Fruit fly (Drosophila melanogaster): ENCODE data around the gene PolA2.

The PolA2 gene

DNA sequence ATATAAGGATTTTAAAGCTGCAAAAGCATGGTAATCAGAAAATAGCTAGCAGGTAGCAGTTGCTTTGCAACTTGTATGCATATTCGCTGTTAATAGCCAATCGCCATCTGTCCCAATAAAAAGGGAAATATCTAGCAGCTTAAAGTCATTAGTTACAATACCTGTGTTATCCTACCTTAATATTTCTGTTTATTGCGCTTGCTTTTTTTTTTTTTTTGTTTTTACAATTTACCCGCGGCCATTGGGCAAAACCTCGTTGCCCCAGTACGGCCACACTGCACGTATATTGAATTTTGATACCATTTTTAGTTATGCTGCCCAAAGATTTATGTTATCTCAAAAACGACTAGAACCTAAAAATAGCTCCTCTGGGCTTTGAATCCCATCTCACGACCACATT is 33.3 kb downstream of the PolA2 start (continued):
- TF ChIP-seq CG14667 (GFP tag; IDR thresholded peaks at IDR 0.05) (no peak), crol (GFP tag; IDR thresholded peaks at IDR 0.05) (no peak), CG1647 (GFP tag; optimal IDR thresholded peaks at IDR 0.05) (no peak), CG13296 (GFP tag; optimal IDR thresholded peaks at IDR 0.05) (no peak), chif (GFP tag; optimal IDR thresholded peaks at IDR 0.05) (no peak), ase (GFP tag; IDR thresholded peaks at IDR 0.05) (no peak), eyg (GFP tag; optimal IDR thresholded peaks at IDR 0.05) (no peak), h (optimal IDR thresholded peaks at IDR 0.05) (no peak), YL-1 (GFP tag; optimal IDR thresholded peaks at IDR 0.05) (no peak), kay (GFP tag; optimal IDR thresholded peaks at IDR 0.05) (no peak), gfzf (GFP tag; optimal IDR thresholded peaks at IDR 0.05) (peak; percentile 78), sim (GFP tag; IDR thresholded peaks at IDR 0.05) (no peak), bcd (GFP tag; optimal IDR thresholded peaks at IDR 0.05) (no peak), Hmx (GFP tag; optimal IDR thresholded peaks at IDR 0.05) (no peak), lilli (GFP tag; optimal IDR thresholded peaks at IDR 0.05) (no peak), CG15514 (GFP tag; optimal IDR thresholded peaks at IDR 0.05) (peak; percentile 22), CG8281 (tag; optimal IDR thresholded peaks at IDR 0.05) (no peak), NFAT (GFP tag; IDR thresholded peaks at IDR 0.05) (no peak), CG7271 (tag; optimal IDR thresholded peaks at IDR 0.05) (no peak), phol (tag; optimal IDR thresholded peaks at IDR 0.05) (peak; percentile 31), ftz-f1 (GFP tag; optimal IDR thresholded peaks at IDR 0.05) (no peak), mirr (GFP tag; optimal IDR thresholded peaks at IDR 0.05) (no peak), sqz (GFP tag; optimal IDR thresholded peaks at IDR 0.05) (peak; percentile 32), CG30431 (GFP tag; optimal IDR thresholded peaks at IDR 0.05) (no peak), CG16813 (GFP tag; IDR thresholded peaks at IDR 0.05; ENCODE audit: partially characterized antibody) (no peak), tgo (GFP tag; IDR thresholded peaks at IDR 0.05) (no peak), CG1603 (tag; optimal IDR thresholded peaks at IDR 0.05) (no peak), sc (optimal IDR thresholded peaks at IDR 0.05) (no peak), sc (GFP tag; optimal IDR thresholded peaks at IDR 0.05) (no peak), Dp (GFP tag; optimal IDR thresholded peaks at IDR 0.05) (peak; percentile 20), Side (GFP tag; optimal IDR thresholded peaks at IDR 0.05) (no peak), CkIIα-i1 (GFP tag; IDR thresholded peaks at IDR 0.05) (no peak), CG1529 (GFP tag; optimal IDR thresholded peaks at IDR 0.05) (no peak), Scr (GFP tag; IDR thresholded peaks at IDR 0.05; ENCODE audit: partially characterized antibody) (no peak), CG10431 (GFP tag; optimal IDR thresholded peaks at IDR 0.05) (no peak), NfI (GFP tag; optimal IDR thresholded peaks at IDR 0.05) (no peak), CG17612 (GFP tag; IDR thresholded peaks at IDR 0.05) (no peak), CG7963 (GFP tag; IDR thresholded peaks at IDR 0.05; ENCODE audit: partially characterized antibody) (no peak), twi (tag; optimal IDR thresholded peaks at IDR 0.05) (no peak), CG9797 (GFP tag; optimal IDR thresholded peaks at IDR 0.05) (peak; percentile 41), bab2 (GFP tag; optimal IDR thresholded peaks at IDR 0.05) (no peak), HmgZ (tag; optimal IDR thresholded peaks at IDR 0.05) (no peak), CG14710 (tag; optimal IDR thresholded peaks at IDR 0.05) (peak; percentile 23), jumu (GFP tag; optimal IDR thresholded peaks at IDR 0.05) (no peak), Drgx (GFP tag; IDR thresholded peaks at IDR 0.05) (no peak), HmgD (GFP tag; optimal IDR thresholded peaks at IDR 0.05) (no peak), CG12391 (tag; optimal IDR thresholded peaks at IDR 0.05) (no peak), Myb (GFP tag; optimal IDR thresholded peaks at IDR 0.05) (peak; percentile 23), CG12942 (GFP tag; optimal IDR thresholded peaks at IDR 0.05) (no peak), unpg (GFP tag; optimal IDR thresholded peaks at IDR 0.05) (no peak), Six4 (GFP tag; optimal IDR thresholded peaks at IDR 0.05) (no peak), MBD-R2 (GFP tag; IDR thresholded peaks at IDR 0.05) (peak; percentile 52), Kr (GFP tag; optimal IDR thresholded peaks at IDR 0.05) (no peak)

Measured in whole organism, embryonic.